Fruit fly (Drosophila melanogaster): ENCODE measurements around the gene CG14626.
A peak's percentile ranks its signal among the peaks of the same experiment; 100 is the strongest.

The CG14626 gene

DNA sequence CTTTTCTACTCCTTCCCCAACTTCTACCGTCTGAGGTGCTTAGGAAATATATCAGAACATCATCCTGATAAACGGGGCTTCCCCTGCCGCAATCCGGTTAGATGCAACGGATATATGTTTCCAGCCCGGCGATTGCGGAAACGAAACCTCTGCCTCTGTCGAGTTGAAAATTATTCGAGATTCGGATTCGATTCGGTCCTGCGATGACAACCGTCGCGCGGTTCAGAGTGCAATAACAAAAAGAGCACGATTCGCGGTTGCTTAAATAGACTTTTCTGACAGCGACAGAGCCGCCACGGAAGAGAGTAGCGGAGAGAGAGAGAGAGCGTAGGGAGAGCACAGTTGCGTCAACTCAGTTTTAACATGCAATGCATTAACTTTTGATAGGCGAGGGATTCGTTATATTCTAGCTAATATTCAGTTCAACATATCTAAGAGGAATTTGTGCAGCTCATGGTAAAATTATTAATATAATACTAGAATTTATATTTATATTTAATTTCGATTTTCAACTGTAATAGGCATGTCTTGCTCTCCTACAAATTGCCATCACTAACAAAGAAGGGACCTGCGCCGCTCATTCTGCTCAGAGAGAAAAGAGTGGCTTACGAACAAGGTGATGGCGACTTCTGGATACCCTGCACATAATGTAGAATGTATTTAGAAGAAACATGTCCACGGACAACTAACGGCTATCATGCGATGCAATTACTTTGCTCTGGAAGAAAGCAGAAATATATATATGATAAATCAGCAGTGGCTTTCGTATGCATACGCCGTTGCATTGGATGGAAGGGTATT is 50.4 kb downstream of the CG14626 start (continued):
- TF ChIP-seq CG9727 (GFP tag; optimal IDR thresholded peaks at IDR 0.05) (peak; percentile 83), Elba2 (GFP tag; optimal IDR thresholded peaks at IDR 0.05) (no peak), sens-2 (GFP tag; IDR thresholded peaks at IDR 0.05) (peak; percentile 67), CG7987 (GFP tag; optimal IDR thresholded peaks at IDR 0.05) (peak; percentile 46), CG12104 (GFP tag; optimal IDR thresholded peaks at IDR 0.05) (peak; percentile 44), az2 (GFP tag; optimal IDR thresholded peaks at IDR 0.05) (peak; percentile 72), CG12236 (GFP tag; optimal IDR thresholded peaks at IDR 0.05) (no peak), CG3995 (GFP tag; optimal IDR thresholded peaks at IDR 0.05) (no peak), CG31388 (GFP tag; optimal IDR thresholded peaks at IDR 0.05) (no peak), Atf-2 (GFP tag; optimal IDR thresholded peaks at IDR 0.05) (peak; percentile 67), CG10959 (GFP tag; IDR thresholded peaks at IDR 0.05) (peak; percentile 87), CG12769 (tag; optimal IDR thresholded peaks at IDR 0.05) (peak; percentile 82), org-1 (GFP tag; optimal IDR thresholded peaks at IDR 0.05) (peak; percentile 81), chinmo (GFP tag; IDR thresholded peaks at IDR 0.05; ENCODE audit: partially characterized antibody) (0 out of 4 replicates have a peak, but pooled peaks have one; percentile 55), CG6791 (GFP tag; IDR thresholded peaks at IDR 0.05; ENCODE audit: partially characterized antibody) (no peak), CG4282 (GFP tag; optimal IDR thresholded peaks at IDR 0.05) (no peak), CG17829 (tag; optimal IDR thresholded peaks at IDR 0.05) (peak; percentile 89), Gug (GFP tag; IDR thresholded peaks at IDR 0.05) (peak; percentile 77), Eip74EF (GFP tag; optimal IDR thresholded peaks at IDR 0.05) (peak in 1 of 2 experiments; percentile 69), sd (tag; optimal IDR thresholded peaks at IDR 0.05) (peak; percentile 10), MESR4 (GFP tag; optimal IDR thresholded peaks at IDR 0.05) (no peak), sisA (GFP tag; IDR thresholded peaks at IDR 0.05) (peak; percentile 81), CG10209 (GFP tag; optimal IDR thresholded peaks at IDR 0.05) (peak; percentile 77), CTCF (GFP tag; optimal IDR thresholded peaks at IDR 0.05) (no peak), tx (GFP tag; optimal IDR thresholded peaks at IDR 0.05) (peak; percentile 71), CG34422 (GFP tag; IDR thresholded peaks at IDR 0.05) (peak; percentile 83), Ets97D (GFP tag; optimal IDR thresholded peaks at IDR 0.05) (peak; percentile 8), CG17186 (GFP tag; optimal IDR thresholded peaks at IDR 0.05) (peak; percentile 26), CG17912 (GFP tag; optimal IDR thresholded peaks at IDR 0.05) (no peak), gce (GFP tag; IDR thresholded peaks at IDR 0.05) (peak; percentile 75; the same call in 2 of the 3 replicates), ac (GFP tag; optimal IDR thresholded peaks at IDR 0.05) (no peak), CG1233 (GFP tag; optimal IDR thresholded peaks at IDR 0.05) (peak; percentile 66), Neu2 (GFP tag; optimal IDR thresholded peaks at IDR 0.05; ENCODE audit: borderline replicate concordance) (no peak), hth (optimal IDR thresholded peaks at IDR 0.05) (no peak), NC2β (GFP tag; optimal IDR thresholded peaks at IDR 0.05) (peak; percentile 20), tll (GFP tag; optimal IDR thresholded peaks at IDR 0.05) (peak in 1 of 2 experiments; percentile 50), dmrt99B (tag; optimal IDR thresholded peaks at IDR 0.05) (peak; percentile 83), ERR (GFP tag; optimal IDR thresholded peaks at IDR 0.05) (no peak), CG34224 (GFP tag; IDR thresholded peaks at IDR 0.05; ENCODE audit: partially characterized antibody) (0 out of 3 replicates have a peak, but pooled peaks have one; percentile 43), H2.0 (GFP tag; IDR thresholded peaks at IDR 0.05) (peak; percentile 59), CG14014 (GFP tag; IDR thresholded peaks at IDR 0.05) (peak; percentile 72), CG8388 (GFP tag; optimal IDR thresholded peaks at IDR 0.05) (peak; percentile 83), B-H1 (GFP tag; IDR thresholded peaks at IDR 0.05) (peak; percentile 73), CG7963 (GFP tag; IDR thresholded peaks at IDR 0.05; ENCODE audit: partially characterized antibody) (no peak), CG17328 (GFP tag; IDR thresholded peaks at IDR 0.05) (peak; percentile 83), Meics (GFP tag; optimal IDR thresholded peaks at IDR 0.05) (peak; percentile 73), CG1832 (GFP tag; optimal IDR thresholded peaks at IDR 0.05) (no peak), E2f1 (GFP tag; IDR thresholded peaks at IDR 0.05) (peak; percentile 78), Ravus (GFP tag; IDR thresholded peaks at IDR 0.05) (peak; percentile 47; the same call in 1 of the 2 replicates)

Data from whole organism, embryonic.